Fruit fly (Drosophila melanogaster) whole organism, wandering third instar larva: ENCODE results near the gene DnaJ-H.

ENCODE experiments used
- CG9705 ChIP-seq: fragments of 200-800 bp; sonication (Bioruptor generic); optimal IDR thresholded peaks from 2 replicates; lab custom pipeline; 2018; ENCODE audit warnings: missing biosample characterization, mild to moderate bottlenecking, missing genetic modification characterization
- CrebA ChIP-seq: fragments of 200-800 bp; sonication (Bioruptor generic); optimal IDR thresholded peaks from 2 replicates; lab custom pipeline; 2016; ENCODE audit warnings: missing biosample characterization, mild to moderate bottlenecking, missing genetic modification characterization, borderline replicate concordance
- Dfd ChIP-seq: fragments of >200 bp; optimal IDR thresholded peaks from 2 replicates; lab custom pipeline; 2017; ENCODE audit warnings: missing biosample characterization, missing genetic modification characterization
- Dif ChIP-seq: fragments of 200-275, 200-300 bp; sonication (Bioruptor generic); optimal IDR thresholded peaks from 2 replicates; lab custom pipeline; 2018; ENCODE audit warnings: missing biosample characterization, missing genetic modification characterization; ENCODE audit not compliant: partially characterized antibody
- GATAd ChIP-seq: sonication (Bioruptor generic); optimal IDR thresholded peaks from 2 replicates; lab custom pipeline; 2016; ENCODE audit warnings: missing biosample characterization, missing genetic modification characterization
- HLH106 ChIP-seq: fragments of 200-800 bp; optimal IDR thresholded peaks from 3 replicates; lab custom pipeline; 2019; ENCODE audit warnings: missing biosample characterization, mild to moderate bottlenecking, missing genetic modification characterization, moderate library complexity
- Hr78 ChIP-seq: fragments of >200 bp; optimal IDR thresholded peaks from 2 replicates; lab custom pipeline; 2017; ENCODE audit warnings: missing biosample characterization, missing genetic modification characterization
- Hr83 ChIP-seq: fragments of 200-300 bp; sonication (Bioruptor generic); optimal IDR thresholded peaks from 2 replicates; lab custom pipeline; 2016; ENCODE audit warnings: missing biosample characterization, mild to moderate bottlenecking, missing genetic modification characterization, moderate library complexity; ENCODE audit not compliant: poor library complexity, severe bottlenecking
- Jra ChIP-seq: sonication (Bioruptor generic); optimal IDR thresholded peaks from 2 replicates; lab custom pipeline; 2016; ENCODE audit warnings: missing biosample characterization, missing genetic modification characterization
- Myc ChIP-seq: fragments of >200 bp; optimal IDR thresholded peaks from 2 replicates; lab custom pipeline; 2017
- OdsH ChIP-seq: fragments of 200-800 bp; sonication (Bioruptor generic); optimal IDR thresholded peaks from 2 replicates; lab custom pipeline; 2016; ENCODE audit warnings: missing biosample characterization, mild to moderate bottlenecking, missing genetic modification characterization
- Rel ChIP-seq, 2 experiments: fragments of 200-800 bp; sonication (Bioruptor generic) in 1 of 2; optimal IDR thresholded peaks; 2 replicates in 1 of 2; 3 replicates in 1 of 2; lab custom pipeline; 2016 to 2019; ENCODE audit warnings: mild to moderate bottlenecking in 2 of 2, missing biosample characterization in 2 of 2, missing genetic modification characterization in 2 of 2, moderate library complexity in 1 of 2
- Sp1 ChIP-seq: fragments of 200-800 bp; sonication (Bioruptor generic); optimal IDR thresholded peaks from 3 replicates; lab custom pipeline; 2019; ENCODE audit warnings: missing biosample characterization, mild to moderate bottlenecking, missing genetic modification characterization, moderate library complexity
- Vsx2 ChIP-seq: fragments of 200-300, 225-300 bp; sonication (Bioruptor generic); optimal IDR thresholded peaks from 2 replicates; lab custom pipeline; 2018; ENCODE audit warnings: missing biosample characterization, missing genetic modification characterization; ENCODE audit not compliant: partially characterized antibody
- br ChIP-seq: fragments of 200-800 bp; sonication (Bioruptor generic); optimal IDR thresholded peaks from 2 replicates; lab custom pipeline; 2016; ENCODE audit warnings: missing biosample characterization, missing genetic modification characterization
- dl ChIP-seq, 2 experiments: fragments of 175-275, 200-275 bp in 1 of 2; fragments of 200-275 bp in 1 of 2; sonication (Bioruptor generic); optimal IDR thresholded peaks; lab custom pipeline; 2018; ENCODE audit warnings: mild to moderate bottlenecking in 2 of 2, missing biosample characterization in 2 of 2, missing genetic modification characterization in 2 of 2, moderate library complexity in 2 of 2; ENCODE audit not compliant: partially characterized antibody in 2 of 2, insufficient read depth in 1 of 2
- ey ChIP-seq: fragments of 200-800 bp; sonication (Bioruptor generic); optimal IDR thresholded peaks from 2 replicates; lab custom pipeline; 2016; ENCODE audit warnings: missing biosample characterization, missing genetic modification characterization
- foxo ChIP-seq, 2 experiments: fragments of 200-800 bp; sonication (Bioruptor generic); optimal IDR thresholded peaks; 2 replicates in 1 of 2; 3 replicates in 1 of 2; lab custom pipeline; 2016 to 2017; ENCODE audit warnings: missing biosample characterization in 2 of 2, missing genetic modification characterization in 2 of 2
- fru ChIP-seq: fragments of 200-800 bp; sonication (Bioruptor generic); optimal IDR thresholded peaks from 3 replicates; lab custom pipeline; 2016; ENCODE audit warnings: missing biosample characterization, mild to moderate bottlenecking, missing genetic modification characterization
- h ChIP-seq: fragments of 200-800 bp; sonication (Bioruptor generic); optimal IDR thresholded peaks from 3 replicates; lab custom pipeline; 2016; ENCODE audit warnings: missing biosample characterization, mild to moderate bottlenecking, missing genetic modification characterization
- jim ChIP-seq: fragments of 175-275, 200-325 bp; sonication (Bioruptor generic); optimal IDR thresholded peaks from 2 replicates; lab custom pipeline; 2016; ENCODE audit warnings: missing biosample characterization, mild to moderate bottlenecking, missing genetic modification characterization
- pan ChIP-seq: fragments of >200 bp; optimal IDR thresholded peaks from 2 replicates; lab custom pipeline; 2017
- psq ChIP-seq: fragments of 200-800 bp; sonication (Bioruptor generic); optimal IDR thresholded peaks from 3 replicates; lab custom pipeline; 2017; ENCODE audit warnings: missing biosample characterization, mild to moderate bottlenecking, missing genetic modification characterization, moderate library complexity
- rgr ChIP-seq: fragments of 200-800 bp; sonication (Bioruptor generic); optimal IDR thresholded peaks from 3 replicates; lab custom pipeline; 2016; ENCODE audit warnings: missing biosample characterization, mild to moderate bottlenecking, missing genetic modification characterization
- sage ChIP-seq: fragments of 200-800 bp; sonication (Bioruptor generic); optimal IDR thresholded peaks from 2 replicates; lab custom pipeline; 2016; ENCODE audit warnings: missing biosample characterization, mild to moderate bottlenecking, missing genetic modification characterization
- sv ChIP-seq: fragments of 200-800 bp; sonication (Bioruptor generic); optimal IDR thresholded peaks from 3 replicates; lab custom pipeline; 2016; ENCODE audit warnings: missing biosample characterization, missing genetic modification characterization
- tai ChIP-seq: sonication (Bioruptor generic); optimal IDR thresholded peaks from 2 replicates; lab custom pipeline; 2016; ENCODE audit warnings: missing biosample characterization, missing genetic modification characterization

DnaJ-H gene

dm6 chr2L:13204151-13204550 lies 38.3 kb upstream of the DnaJ-H start:
- no peak for TF ChIP-seq jim
- no peak for TF ChIP-seq fru (GFP tag; lab: Kevin White, UChicago)
- TF ChIP-seq CrebA: no peak
- TF ChIP-seq dl (GFP tag; optimal IDR thresholded peaks at IDR 0.05; lab: Kevin White, UChicago; ENCODE audit: insufficient read depth in 1 of 2, partially characterized antibody in 2 of 2): no peak

DNA sequence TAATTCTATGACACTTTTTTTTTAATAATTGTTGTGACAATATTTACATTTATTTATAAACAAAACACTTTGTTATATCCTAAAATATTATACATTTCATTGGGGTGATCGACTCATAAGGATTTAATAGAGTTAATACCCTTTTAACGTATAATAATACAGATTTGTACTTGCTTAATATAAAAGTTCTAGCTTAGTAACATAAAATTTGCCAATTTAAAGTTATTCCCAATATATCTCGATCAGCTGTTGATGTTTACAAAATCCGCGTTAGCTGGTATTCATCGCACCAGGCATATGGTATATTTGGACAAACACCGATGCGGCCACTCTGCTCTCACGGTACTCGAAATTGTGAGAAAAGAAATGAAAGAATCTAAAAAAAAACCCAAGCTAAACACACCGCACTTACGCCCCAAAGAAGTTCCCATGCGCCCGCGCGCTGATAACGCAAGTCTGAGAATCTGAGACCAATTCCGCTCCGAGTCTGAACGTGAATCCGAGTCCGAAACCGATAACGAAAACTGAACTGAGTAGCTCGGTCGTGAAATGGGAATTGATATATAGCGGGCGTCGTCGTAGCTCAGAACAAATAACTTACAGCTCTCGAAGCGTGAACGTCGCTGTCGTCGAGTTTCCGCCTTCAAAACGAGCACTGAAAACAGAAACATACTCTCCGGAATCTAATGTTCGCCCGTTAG lies 37.7 kb upstream of the DnaJ-H start, which contains the start of gene Pect:
Gene Pect, plus strand, starts transcription at position 326 of the 701 bp plus-strand sequence.
- no peak for TF ChIP-seq jim
- TF ChIP-seq Vsx2 (GFP tag; lab: Kevin White, UChicago): no peak
- peak; percentile 43 for TF ChIP-seq psq
- no peak for TF ChIP-seq Rel (GFP tag; optimal IDR thresholded peaks at IDR 0.05; lab: Kevin White, UChicago)
- TF ChIP-seq Rel (tag; optimal IDR thresholded peaks at IDR 0.05; lab: Kevin White, UChicago): peak; percentile 53
- TF ChIP-seq HLH106 (tag; lab: Kevin White, UChicago): no peak
- peak; percentile 30 for TF ChIP-seq Sp1 (GFP tag; lab: Kevin White, UChicago)
- TF ChIP-seq Dif (GFP tag; lab: Kevin White, UChicago): peak; percentile 51
- peak; percentile 47 for TF ChIP-seq h
- peak in 1 of 2 experiments; percentile 17 for TF ChIP-seq dl (GFP tag; optimal IDR thresholded peaks at IDR 0.05; lab: Kevin White, UChicago; ENCODE audit: insufficient read depth in 1 of 2, partially characterized antibody in 2 of 2)

DNA sequence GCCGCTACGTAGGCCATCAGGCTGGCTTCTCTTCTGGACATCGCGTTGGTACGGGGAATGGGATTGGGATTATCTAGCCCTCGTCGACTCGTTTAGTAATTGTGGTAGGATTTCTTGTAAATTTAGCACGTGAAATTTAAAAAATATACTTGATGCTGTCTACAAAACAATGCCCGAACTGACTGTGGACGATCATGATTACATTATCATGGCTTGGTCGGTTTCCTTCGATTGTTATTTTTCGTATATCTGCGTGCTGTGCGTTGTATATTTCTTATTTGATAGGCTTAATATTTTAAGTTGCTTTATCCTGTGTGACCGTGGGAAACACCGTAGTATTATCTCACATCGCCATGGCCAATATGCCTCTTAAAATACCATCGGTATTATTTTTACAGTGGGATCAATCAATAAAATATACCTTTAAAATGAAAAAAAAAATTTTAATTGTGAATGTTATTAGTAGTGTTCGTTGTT lies 37.1 kb upstream of the DnaJ-H start, which contains the start of gene CG16972:
Gene CG16972, minus strand, starts transcription at position 336 of the 477 bp plus-strand sequence.
- TF ChIP-seq HLH106 (tag; lab: Kevin White, UChicago) (no peak), Rel (GFP tag; optimal IDR thresholded peaks at IDR 0.05; lab: Kevin White, UChicago) (no peak), Rel (tag; optimal IDR thresholded peaks at IDR 0.05; lab: Kevin White, UChicago) (peak; percentile 76)

- no peak for TF ChIP-seq Dif (GFP tag; lab: Kevin White, UChicago)
- no peak for TF ChIP-seq tai (GFP tag; lab: Kevin White, UChicago)
- TF ChIP-seq ey (GFP tag; lab: Kevin White, UChicago): no peak
- TF ChIP-seq CG9705 (GFP tag; lab: Kevin White, UChicago): no peak
- no peak for TF ChIP-seq rgr
- TF ChIP-seq Rel (GFP tag; optimal IDR thresholded peaks at IDR 0.05; lab: Kevin White, UChicago): no peak
- TF ChIP-seq Rel (tag; optimal IDR thresholded peaks at IDR 0.05; lab: Kevin White, UChicago): no peak
- no peak for TF ChIP-seq br (GFP tag; lab: Kevin White, UChicago)
- no peak for TF ChIP-seq dl (GFP tag; optimal IDR thresholded peaks at IDR 0.05; lab: Kevin White, UChicago; ENCODE audit: insufficient read depth in 1 of 2, partially characterized antibody in 2 of 2)
- no peak for TF ChIP-seq psq
- no peak for TF ChIP-seq pan (lab: Kevin White, UChicago)
- no peak for TF ChIP-seq Jra (GFP tag; lab: Kevin White, UChicago)
- TF ChIP-seq Sp1 (GFP tag; lab: Kevin White, UChicago): no peak
- no peak for TF ChIP-seq GATAd (GFP tag; lab: Kevin White, UChicago)
- TF ChIP-seq Dfd: no peak
- TF ChIP-seq jim: no peak
- no peak for TF ChIP-seq CrebA
- no peak for TF ChIP-seq Hr78 (GFP tag; lab: Kevin White, UChicago)
- no peak for TF ChIP-seq sage (GFP tag; lab: Kevin White, UChicago)
- TF ChIP-seq h: no peak
These were observed 29.9 kb upstream of the DnaJ-H start for dm6 chr2L:13195822-13196221.

DNA sequence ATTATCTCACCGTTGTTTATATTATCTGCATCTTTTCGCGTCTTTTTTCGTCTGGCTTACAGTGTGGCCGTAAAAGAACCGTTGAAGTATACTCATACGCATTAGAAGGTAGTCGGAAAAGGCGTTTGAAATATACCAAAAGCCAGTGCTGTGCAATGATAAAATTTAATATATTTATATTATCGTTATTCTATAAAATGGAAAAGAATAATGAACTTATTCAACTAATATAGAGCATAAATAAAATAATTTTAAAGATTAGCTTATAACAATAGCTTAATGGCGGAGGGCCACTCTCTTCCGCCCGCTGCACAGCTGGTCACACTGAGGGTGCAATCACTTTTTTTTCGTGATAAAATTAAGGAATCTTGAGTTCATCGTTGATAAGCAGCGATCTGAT lies 26.0 kb upstream of the DnaJ-H start, which contains the start of the genes CG16974 and Edem2:
Gene CG16974, minus strand, starts transcription at position 86 of the 400 bp plus-strand sequence.
Gene Edem2, plus strand, starts transcription at position 308 of the 400 bp plus-strand sequence.
- TF ChIP-seq sv (GFP tag; lab: Kevin White, UChicago) (peak; percentile 63), Myc (no peak), GATAd (GFP tag; lab: Kevin White, UChicago) (peak; percentile 41), CrebA (no peak), psq (peak; percentile 76), ey (GFP tag; lab: Kevin White, UChicago) (peak; percentile 63), Rel (GFP tag; optimal IDR thresholded peaks at IDR 0.05; lab: Kevin White, UChicago) (no peak), Rel (tag; optimal IDR thresholded peaks at IDR 0.05; lab: Kevin White, UChicago) (peak; percentile 72), CG9705 (GFP tag; lab: Kevin White, UChicago) (peak; percentile 58), Hr83 (peak; percentile 49), OdsH (GFP tag; lab: Kevin White, UChicago) (no peak), foxo (GFP tag; optimal IDR thresholded peaks at IDR 0.05; lab: Kevin White, UChicago) (peak in 1 of 2 experiments; percentile 88)
